Worm (Caenorhabditis elegans): ENCODE results near the gene ptr-22.

DNA sequence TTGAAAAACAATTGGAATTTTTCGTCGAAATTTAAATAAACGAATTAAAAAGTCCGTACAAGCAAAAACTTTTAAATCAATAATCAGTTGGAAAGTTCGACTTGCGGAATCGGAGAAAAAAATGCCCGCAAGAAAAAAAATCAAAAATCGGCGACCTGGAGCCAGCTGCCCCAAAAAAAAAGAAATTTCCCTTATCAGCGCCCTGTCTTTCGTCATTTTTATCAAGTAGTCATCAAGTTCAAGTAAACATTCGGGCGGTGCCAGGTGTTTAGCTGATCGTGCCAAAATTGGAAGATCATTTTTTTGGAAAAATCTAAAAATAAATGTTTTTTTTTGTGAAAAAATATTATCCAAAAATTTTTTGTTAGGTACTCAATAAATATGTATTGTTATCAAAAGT lies 47.1 kb upstream of the ptr-22 start:
- TF ChIP-seq cog-1 (tag; optimal IDR thresholded peaks at IDR 0.05) (no peak), klf-2 (GFP tag; conservative IDR thresholded peaks at IDR 0.05) (no peak), med-1 (GFP tag; optimal IDR thresholded peaks at IDR 0.05; ENCODE audit: insufficient read depth) (no peak), flt-1 (GFP tag; IDR thresholded peaks at IDR 0.05) (no peak), T22C8.4 (GFP tag; IDR thresholded peaks at IDR 0.05) (no peak), ztf-29 (GFP tag; IDR thresholded peaks at IDR 0.05) (no peak), tab-1 (GFP tag; IDR thresholded peaks at IDR 0.05) (no peak)

All from whole organism, midembryonic.